Worm (Caenorhabditis elegans): ENCODE results near the gene mdt-30.

The mdt-30 gene

ce11 chrIII:8043784-8044183 lies 15.9 kb upstream of the mdt-30 start (continued):
- TF ChIP-seq Y56A3A.18 (GFP tag; IDR thresholded peaks at IDR 0.05), result 0 out of 2 replicates have a peak, but pooled peaks have one; percentile 58
- TF ChIP-seq hrde-1 (tag; optimal IDR thresholded peaks at IDR 0.05; ENCODE audit: borderline replicate concordance), result peak; percentile 93
- peak; percentile 99 for TF ChIP-seq ztf-6 (GFP tag; IDR thresholded peaks at IDR 0.05)
- peak; percentile 83 for TF ChIP-seq snpc-4 (GFP tag; optimal IDR thresholded peaks at IDR 0.05)
- TF ChIP-seq snpc-4 (tag; optimal IDR thresholded peaks at IDR 0.05), result peak; percentile 86 to 90 (median 89)
- TF ChIP-seq B0035.1 (tag; optimal IDR thresholded peaks at IDR 0.05), result peak; percentile 92
- TF ChIP-seq lin-54 (GFP tag; optimal IDR thresholded peaks at IDR 0.05), result peak; percentile 96
- TF ChIP-seq efl-1 (GFP tag; optimal IDR thresholded peaks at IDR 0.05), result peak; percentile 83
- TF ChIP-seq ztf-22 (GFP tag; optimal IDR thresholded peaks at IDR 0.05), result peak; percentile 93
- TF ChIP-seq F57A8.1 (GFP tag; optimal IDR thresholded peaks at IDR 0.05), result no peak
- peak; percentile 71 for TF ChIP-seq hsf-1 (GFP tag; IDR thresholded peaks at IDR 0.05)
- peak; percentile 100 for TF ChIP-seq ztf-18 (tag; optimal IDR thresholded peaks at IDR 0.05)
- peak; percentile 96 for TF ChIP-seq madf-3 (GFP tag; IDR thresholded peaks at IDR 0.05)
- peak; percentile 69; the same call in 1 of the 2 replicates for TF ChIP-seq egl-18 (GFP tag; IDR thresholded peaks at IDR 0.05)
- peak; percentile 77 for TF ChIP-seq mel-28 (tag; optimal IDR thresholded peaks at IDR 0.05; ENCODE audit: borderline replicate concordance)
- peak; percentile 89 for TF ChIP-seq dpl-1 (GFP tag; optimal IDR thresholded peaks at IDR 0.05)
- TF ChIP-seq mes-4 (tag; optimal IDR thresholded peaks at IDR 0.05), result peak; percentile 52
- peak; percentile 97 for TF ChIP-seq madf-10 (tag; optimal IDR thresholded peaks at IDR 0.05)
- no peak for TF ChIP-seq nfya-1 (tag; optimal IDR thresholded peaks at IDR 0.05; ENCODE audit: borderline replicate concordance, insufficient read depth)
- peak; percentile 97 for TF ChIP-seq die-1 (tag; optimal IDR thresholded peaks at IDR 0.05)
- TF ChIP-seq hlh-12 (tag; optimal IDR thresholded peaks at IDR 0.05), result peak; percentile 24
- peak; percentile 51 for TF ChIP-seq ceh-79 (tag; optimal IDR thresholded peaks at IDR 0.05)
- TF ChIP-seq T26A5.8 (tag; optimal IDR thresholded peaks at IDR 0.05), result no peak
- peak; percentile 81 for TF ChIP-seq hmg-20 (GFP tag; IDR thresholded peaks at IDR 0.05)
- peak; percentile 94 for TF ChIP-seq lir-1 (GFP tag; conservative IDR thresholded peaks at IDR 0.05)
- TF ChIP-seq ceh-27 (GFP tag; optimal IDR thresholded peaks at IDR 0.05), result peak; percentile 100
- TF ChIP-seq B0261.1 (tag; optimal IDR thresholded peaks at IDR 0.05), result peak; percentile 51
- no peak; the same call in 1 of the 2 replicates for TF ChIP-seq nfyb-1 (GFP tag; IDR thresholded peaks at IDR 0.05)
- peak; percentile 93 for TF ChIP-seq mcd-1 (GFP tag; IDR thresholded peaks at IDR 0.05)
- TF ChIP-seq lag-1 (GFP tag; IDR thresholded peaks at IDR 0.05), result no peak
- TF ChIP-seq him-1 (tag; optimal IDR thresholded peaks at IDR 0.05), result peak; percentile 89
- peak; percentile 71 for TF ChIP-seq unc-62 (GFP tag; optimal IDR thresholded peaks at IDR 0.05)
- TF ChIP-seq ama-1 (optimal IDR thresholded peaks at IDR 0.05), result no peak
- TF ChIP-seq ama-1 (GFP tag; optimal IDR thresholded peaks at IDR 0.05), result no peak
- TF ChIP-seq ztf-25 (GFP tag; IDR thresholded peaks at IDR 0.05), result peak; percentile 100
- peak; percentile 100 for TF ChIP-seq ccch-3 (GFP tag; optimal IDR thresholded peaks at IDR 0.05)
- peak; percentile 88 for TF ChIP-seq F22D6.2 (tag; optimal IDR thresholded peaks at IDR 0.05)
- TF ChIP-seq nhr-179 (tag; optimal IDR thresholded peaks at IDR 0.05), result no peak
- peak; percentile 97 for TF ChIP-seq somi-1 (GFP tag; optimal IDR thresholded peaks at IDR 0.05)
- peak; percentile 92 for TF ChIP-seq mxl-1 (tag; optimal IDR thresholded peaks at IDR 0.05)
- peak; percentile 93 for TF ChIP-seq tlf-1 (GFP tag; optimal IDR thresholded peaks at IDR 0.05)
- TF ChIP-seq F52B5.7 (tag; optimal IDR thresholded peaks at IDR 0.05), result no peak
- TF ChIP-seq egrh-3 (GFP tag; IDR thresholded peaks at IDR 0.05), result peak; percentile 90
- peak; percentile 93 to 99 for TF ChIP-seq rec-8 (tag; optimal IDR thresholded peaks at IDR 0.05)
- peak; percentile 74 for TF ChIP-seq ets-4 (GFP tag; optimal IDR thresholded peaks at IDR 0.05)
- TF ChIP-seq K12H6.12 (tag; optimal IDR thresholded peaks at IDR 0.05), result peak; percentile 99
- peak; percentile 100 for TF ChIP-seq ceh-100 (GFP tag; IDR thresholded peaks at IDR 0.05)
- no peak for TF ChIP-seq cebp-2 (GFP tag; IDR thresholded peaks at IDR 0.05)
- TF ChIP-seq D2030.7 (GFP tag; IDR thresholded peaks at IDR 0.05), result peak; percentile 97
- TF ChIP-seq repo-1 (tag; optimal IDR thresholded peaks at IDR 0.05), result peak; percentile 2
